Fruit fly (Drosophila melanogaster): Measurements from ENCODE around the gene Zasp67.

Zasp67 gene

dm6 chr3L:9744060-9744549, 53.4 kb downstream of the Zasp67 start (continued):
- TF ChIP-seq bigmax (GFP tag; optimal IDR thresholded peaks at IDR 0.05) = no peak
- peak; percentile 92 for TF ChIP-seq Blimp-1 (GFP tag; optimal IDR thresholded peaks at IDR 0.05)
- TF ChIP-seq CG5180 (GFP tag; optimal IDR thresholded peaks at IDR 0.05) = peak; percentile 87
- peak; percentile 68 for TF ChIP-seq Side (GFP tag; optimal IDR thresholded peaks at IDR 0.05)
- peak; percentile 65 for TF ChIP-seq wor (GFP tag; IDR thresholded peaks at IDR 0.05)
- peak; percentile 84 for TF ChIP-seq CG1792 (GFP tag; optimal IDR thresholded peaks at IDR 0.05)
- peak; percentile 22 for TF ChIP-seq CG9876 (GFP tag; optimal IDR thresholded peaks at IDR 0.05)
- no peak for TF ChIP-seq Bgb (GFP tag; IDR thresholded peaks at IDR 0.05; ENCODE audit: partially characterized antibody)
- peak; percentile 94 for TF ChIP-seq phol (tag; optimal IDR thresholded peaks at IDR 0.05)
- no peak for TF ChIP-seq Adf1 (GFP tag; IDR thresholded peaks at IDR 0.05)
- no peak for TF ChIP-seq Dp (GFP tag; optimal IDR thresholded peaks at IDR 0.05)
- TF ChIP-seq BEAF-32 (GFP tag; optimal IDR thresholded peaks at IDR 0.05) = no peak
- TF ChIP-seq CG11504 (tag; optimal IDR thresholded peaks at IDR 0.05) = peak; percentile 100
- peak; percentile 79 for TF ChIP-seq al (GFP tag; IDR thresholded peaks at IDR 0.05)
- peak; percentile 60 to 87 for TF ChIP-seq Hr51 (GFP tag; optimal IDR thresholded peaks at IDR 0.05)
- peak; percentile 86 for TF ChIP-seq onecut (GFP tag; IDR thresholded peaks at IDR 0.05)
- TF ChIP-seq lmd (GFP tag; IDR thresholded peaks at IDR 0.05) = peak; percentile 91
- TF ChIP-seq CG18262 (tag; optimal IDR thresholded peaks at IDR 0.05) = peak; percentile 96
- TF ChIP-seq D19A (tag; optimal IDR thresholded peaks at IDR 0.05) = peak; percentile 92
- TF ChIP-seq CoRest (tag; optimal IDR thresholded peaks at IDR 0.05) = peak; percentile 87
- TF ChIP-seq Dip3 (GFP tag; optimal IDR thresholded peaks at IDR 0.05) = peak; percentile 37
- TF ChIP-seq CG34376 (GFP tag; optimal IDR thresholded peaks at IDR 0.05) = peak; percentile 61
- TF ChIP-seq klu (GFP tag; IDR thresholded peaks at IDR 0.05) = peak; percentile 55; the same call in 1 of the 2 replicates
- TF ChIP-seq Jarid2 (GFP tag; optimal IDR thresholded peaks at IDR 0.05) = peak; percentile 66
- TF ChIP-seq knrl (GFP tag; IDR thresholded peaks at IDR 0.05; ENCODE audit: partially characterized antibody) = no peak
- peak; percentile 92 for TF ChIP-seq croc (GFP tag; conservative IDR thresholded peaks at IDR 0.05)
- TF ChIP-seq lilli (GFP tag; optimal IDR thresholded peaks at IDR 0.05) = peak; percentile 72
- TF ChIP-seq fd64A (GFP tag; optimal IDR thresholded peaks at IDR 0.05) = peak; percentile 79
- peak; percentile 86 for TF ChIP-seq bcd (GFP tag; optimal IDR thresholded peaks at IDR 0.05)
- peak; percentile 77 for TF ChIP-seq Rx (GFP tag; IDR thresholded peaks at IDR 0.05)
- TF ChIP-seq gsb-n (tag; optimal IDR thresholded peaks at IDR 0.05) = peak; percentile 80
- TF ChIP-seq CG6854 (GFP tag; optimal IDR thresholded peaks at IDR 0.05) = peak; percentile 65
- TF ChIP-seq sens (GFP tag) = peak; percentile 96
- peak; percentile 58 for TF ChIP-seq wek (GFP tag; optimal IDR thresholded peaks at IDR 0.05)
- TF ChIP-seq bbx (GFP tag; IDR thresholded peaks at IDR 0.05; ENCODE audit: partially characterized antibody) = no peak
- peak; percentile 74 for TF ChIP-seq CG15514 (GFP tag; optimal IDR thresholded peaks at IDR 0.05)
- peak; percentile 90 for TF ChIP-seq CG3726 (GFP tag; IDR thresholded peaks at IDR 0.05)
- TF ChIP-seq CG17385 (GFP tag; optimal IDR thresholded peaks at IDR 0.05) = peak; percentile 74
- peak; percentile 72 for TF ChIP-seq CG13624 (GFP tag; optimal IDR thresholded peaks at IDR 0.05)
- TF ChIP-seq HLH54F (GFP tag; optimal IDR thresholded peaks at IDR 0.05) = peak; percentile 36
- TF ChIP-seq ttk (GFP tag; IDR thresholded peaks at IDR 0.05) = peak; percentile 91
- peak; percentile 49 for TF ChIP-seq GATAe (GFP tag; conservative IDR thresholded peaks at IDR 0.05)
- TF ChIP-seq CG17912 (GFP tag; optimal IDR thresholded peaks at IDR 0.05) = no peak
- peak; percentile 47 for TF ChIP-seq CG12942 (GFP tag; optimal IDR thresholded peaks at IDR 0.05)
- TF ChIP-seq CG34422 (GFP tag; IDR thresholded peaks at IDR 0.05) = peak; percentile 90
- TF ChIP-seq gem (tag; optimal IDR thresholded peaks at IDR 0.05) = peak; percentile 94
- TF ChIP-seq CG43689 (GFP tag; IDR thresholded peaks at IDR 0.05) = peak; percentile 61; the same call in 1 of the 2 replicates
- TF ChIP-seq z (GFP tag; IDR thresholded peaks at IDR 0.05) = peak; percentile 89
- TF ChIP-seq prd (optimal IDR thresholded peaks at IDR 0.05) = no peak
- TF ChIP-seq prd (GFP tag; IDR thresholded peaks at IDR 0.05) = peak; percentile 86

Data from whole organism, embryonic.